Worm (Caenorhabditis elegans): ENCODE measurements around the gene cki-2.

cki-2 gene

DNA sequence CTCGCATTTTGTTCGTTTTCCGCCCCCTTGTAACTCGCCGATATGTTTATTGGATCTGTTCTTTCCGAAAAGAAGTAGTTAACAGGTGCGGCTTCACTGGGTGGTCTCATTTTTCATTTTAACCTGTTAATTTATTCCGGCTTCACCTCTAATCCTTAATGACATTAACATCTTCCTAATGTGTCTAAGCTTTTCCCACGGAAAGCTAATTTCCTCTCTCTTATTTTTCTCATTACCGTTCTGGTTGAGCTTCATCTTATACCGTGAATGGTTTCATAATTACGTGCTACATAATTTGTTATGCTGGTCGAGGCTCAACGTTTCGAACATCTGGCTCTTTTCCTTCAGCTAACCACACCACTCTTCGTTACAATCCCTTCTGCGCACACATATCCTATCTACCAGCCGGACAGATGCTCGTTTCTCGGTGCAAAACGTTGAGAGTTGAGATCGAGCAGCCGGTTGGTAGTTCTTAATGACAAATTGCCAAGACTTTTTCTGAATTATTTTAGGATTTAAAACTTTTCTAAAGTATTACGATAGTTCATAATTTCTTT lies 6.9 kb upstream of the cki-2 start:
- TF ChIP-seq ceh-88 (GFP tag; IDR thresholded peaks at IDR 0.05), result no peak
- no peak for TF ChIP-seq pag-3 (tag; optimal IDR thresholded peaks at IDR 0.05; ENCODE audit: borderline replicate concordance, insufficient read depth)
- TF ChIP-seq sox-4 (tag; optimal IDR thresholded peaks at IDR 0.05), result no peak
- no peak for TF ChIP-seq efl-1 (optimal IDR thresholded peaks at IDR 0.05)
- peak in 1 of 2 experiments; percentile 38 for TF ChIP-seq efl-1 (GFP tag; optimal IDR thresholded peaks at IDR 0.05 in 1 of 2)

ce11 chrII:7810162-7810868 lies 6.0 kb upstream of the cki-2 start:
- no peak for TF ChIP-seq snpc-4 (tag; optimal IDR thresholded peaks at IDR 0.05)
- TF ChIP-seq efl-1 (optimal IDR thresholded peaks at IDR 0.05), result no peak
- TF ChIP-seq efl-1 (GFP tag; optimal IDR thresholded peaks at IDR 0.05 in 1 of 2), result peak in 1 of 2 experiments; percentile 50

DNA sequence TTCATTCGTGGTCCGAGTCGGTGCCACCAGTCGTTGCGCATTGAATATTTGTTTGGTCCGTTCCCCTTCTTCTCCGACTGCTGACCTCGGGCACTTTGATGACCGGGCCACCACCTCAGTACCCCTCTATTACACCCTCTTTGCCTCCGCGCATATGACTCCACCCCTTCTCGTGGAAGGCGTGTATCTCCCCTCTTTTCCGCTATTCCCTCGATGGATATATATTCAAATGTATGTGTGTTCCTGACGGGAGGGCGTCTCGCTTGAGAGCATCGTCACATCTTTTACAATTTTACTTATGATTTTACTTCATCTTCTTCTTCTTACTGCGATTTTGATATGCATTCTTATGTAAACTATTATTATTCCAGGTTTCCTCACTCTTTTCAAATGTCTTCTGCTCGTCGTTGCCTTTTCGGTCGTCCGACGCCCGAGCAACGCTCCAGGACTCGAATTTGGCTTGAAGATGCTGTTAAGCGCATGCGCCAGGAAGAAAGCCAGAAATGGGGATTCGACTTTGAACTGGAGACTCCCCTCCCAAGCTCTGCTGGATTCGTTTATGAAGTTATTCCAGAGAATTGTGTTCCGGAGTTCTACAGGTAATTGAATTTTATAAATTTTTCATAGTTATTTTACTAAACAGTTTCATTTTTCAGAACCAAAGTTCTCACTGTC lies 5.3 kb upstream of the cki-2 start, which contains the start of gene cki-1:
Gene cki-1, plus strand, starts transcription at position 372 of the 675 bp plus-strand sequence.
- TF ChIP-seq fkh-4 (tag; optimal IDR thresholded peaks at IDR 0.05; ENCODE audit: borderline replicate concordance), result no peak
- TF ChIP-seq irx-1 (tag; optimal IDR thresholded peaks at IDR 0.05), result no peak
- TF ChIP-seq ztf-11 (tag; optimal IDR thresholded peaks at IDR 0.05), result peak in 1 of 2 experiments; percentile 22
- no peak for TF ChIP-seq elt-2 (tag; optimal IDR thresholded peaks at IDR 0.05)
- TF ChIP-seq swsn-7 (tag; optimal IDR thresholded peaks at IDR 0.05), result no peak
- TF ChIP-seq Y116A8C.19 (tag; optimal IDR thresholded peaks at IDR 0.05; ENCODE audit: borderline replicate concordance), result no peak
- peak; percentile 4 for TF ChIP-seq rnt-1 (tag; optimal IDR thresholded peaks at IDR 0.05)
- no peak for TF ChIP-seq aha-1 (tag; optimal IDR thresholded peaks at IDR 0.05)

ce11 chrII:7812332-7812731 lies 4.0 kb upstream of the cki-2 start:
- TF ChIP-seq swsn-7 (tag; optimal IDR thresholded peaks at IDR 0.05), result no peak
- TF ChIP-seq dsc-1 (tag; optimal IDR thresholded peaks at IDR 0.05), result no peak
- no peak for TF ChIP-seq unc-30 (tag; optimal IDR thresholded peaks at IDR 0.05)
- peak; percentile 7 for TF ChIP-seq ama-1 (optimal IDR thresholded peaks at IDR 0.05)

- TF ChIP-seq ceh-82 (tag; optimal IDR thresholded peaks at IDR 0.05) (no peak), nhr-90 (tag; optimal IDR thresholded peaks at IDR 0.05; ENCODE audit: poor library complexity) (no peak), fkh-4 (tag; optimal IDR thresholded peaks at IDR 0.05; ENCODE audit: borderline replicate concordance) (no peak), nhr-84 (tag; optimal IDR thresholded peaks at IDR 0.05) (no peak), lin-39 (tag; optimal IDR thresholded peaks at IDR 0.05) (no peak)
Observed at ce11 chrII:7813237-7813636, 3.1 kb upstream of the cki-2 start.

- TF ChIP-seq fos-1 (tag; optimal IDR thresholded peaks at IDR 0.05) (no peak), egl-27 (tag; optimal IDR thresholded peaks at IDR 0.05) (no peak), grh-1 (GFP tag; IDR thresholded peaks at IDR 0.05) (no peak), nhr-47 (tag; optimal IDR thresholded peaks at IDR 0.05) (no peak), ceh-8 (GFP tag; optimal IDR thresholded peaks at IDR 0.05) (no peak), unc-30 (tag; optimal IDR thresholded peaks at IDR 0.05) (no peak), jun-1 (tag; optimal IDR thresholded peaks at IDR 0.05) (no peak), Y116A8C.19 (tag; optimal IDR thresholded peaks at IDR 0.05; ENCODE audit: borderline replicate concordance) (no peak), snu-23 (GFP tag; optimal IDR thresholded peaks at IDR 0.05) (no peak), lin-13 (GFP tag; optimal IDR thresholded peaks at IDR 0.05) (no peak)
Observed at ce11 chrII:7813645-7814044, 2.7 kb upstream of the cki-2 start.

Data from whole organism, L1 larva.